Fruit fly (Drosophila melanogaster) whole organism, prepupa: ENCODE results near the gene Gcn2.
A peak's percentile ranks its signal among the peaks of the same experiment; 100 is the strongest.

ENCODE experiments used
- Blimp-1 ChIP-seq: fragments of 200-800 bp; sonication (Bioruptor generic); optimal IDR thresholded peaks from 3 replicates; lab custom pipeline; 2017; ENCODE audit warnings: missing biosample characterization, missing genetic modification characterization, mild to moderate bottlenecking, moderate library complexity, missing genetic modification reagents
- CG11762 ChIP-seq: fragments of 200-800 bp; sonication (Bioruptor generic); optimal IDR thresholded peaks from 3 replicates; lab custom pipeline; 2016; ENCODE audit warnings: missing biosample characterization, missing genetic modification characterization; ENCODE audit not compliant: insufficient read depth
- CG15336 ChIP-seq: fragments of 200-800 bp; sonication (Bioruptor generic); IDR thresholded peaks from 2 replicates; pipeline ENCODE4 v1.3.6; 2022; ENCODE audit warnings: missing biosample characterization, missing genetic modification characterization
- CG1621 ChIP-seq: fragments of 200-800 bp; sonication (Bioruptor generic); optimal IDR thresholded peaks from 3 replicates; lab custom pipeline; 2018; ENCODE audit warnings: missing biosample characterization, mild to moderate bottlenecking, missing genetic modification characterization
- CG3032 ChIP-seq: fragments of 200-800 bp; optimal IDR thresholded peaks from 2 replicates; lab custom pipeline; 2019; ENCODE audit warnings: missing biosample characterization, mild to moderate bottlenecking, missing genetic modification characterization, moderate library complexity
- CG32006 ChIP-seq: fragments of 200-800 bp; sonication (Bioruptor generic); optimal IDR thresholded peaks from 3 replicates; lab custom pipeline; 2017; ENCODE audit warnings: missing biosample characterization, mild to moderate bottlenecking, missing genetic modification characterization
- CG34406 ChIP-seq: fragments of 200-800 bp; sonication (Bioruptor generic); optimal IDR thresholded peaks from 3 replicates; lab custom pipeline; 2016; ENCODE audit warnings: missing biosample characterization, missing genetic modification characterization
- CG3919 ChIP-seq: fragments of 200-800 bp; sonication (Bioruptor generic); optimal IDR thresholded peaks from 3 replicates; lab custom pipeline; 2016; ENCODE audit warnings: missing biosample characterization, missing genetic modification characterization
- CG4318 ChIP-seq: fragments of 200-800 bp; sonication (Bioruptor generic); optimal IDR thresholded peaks from 3 replicates; lab custom pipeline; 2017; ENCODE audit warnings: missing biosample characterization, mild to moderate bottlenecking, missing genetic modification characterization
- CG6163 ChIP-seq: fragments of 200-800 bp; sonication (Bioruptor generic); IDR thresholded peaks from 3 replicates; pipeline ENCODE4 v1.3.6; 2022; ENCODE audit warnings: missing biosample characterization, missing genetic modification characterization
- CG6792 ChIP-seq: fragments of 200-800 bp; sonication (Bioruptor generic); optimal IDR thresholded peaks from 3 replicates; lab custom pipeline; 2016; ENCODE audit warnings: missing biosample characterization, missing genetic modification characterization
- CG8119 ChIP-seq: fragments of 200-800 bp; sonication (Bioruptor generic); IDR thresholded peaks from 3 replicates; pipeline ENCODE4 v1.3.6; 2022; ENCODE audit warnings: missing biosample characterization, missing genetic modification characterization
- CG8632 ChIP-seq: fragments of 200-800 bp; sonication (Bioruptor generic); optimal IDR thresholded peaks from 3 replicates; lab custom pipeline; 2016; ENCODE audit warnings: missing biosample characterization, missing genetic modification characterization
- Eip75B ChIP-seq: fragments of 200-800 bp; sonication (Bioruptor generic); optimal IDR thresholded peaks from 3 replicates; lab custom pipeline; 2016; ENCODE audit warnings: missing biosample characterization, missing genetic modification characterization
- Eip78C ChIP-seq: fragments of 200-800 bp; sonication (Bioruptor generic); peaks from one replicate; lab custom pipeline; 2016; ENCODE audit warnings: missing biosample characterization, missing genetic modification characterization
- Eip93F ChIP-seq: fragments of 200-800 bp; sonication (Bioruptor generic); optimal IDR thresholded peaks from 2 replicates; lab custom pipeline; 2016; ENCODE audit warnings: missing biosample characterization, mild to moderate bottlenecking, missing genetic modification characterization
- Ets21C ChIP-seq: fragments of 200-800 bp; sonication (Bioruptor generic); optimal IDR thresholded peaks from 3 replicates; lab custom pipeline; 2016; ENCODE audit warnings: missing biosample characterization, missing genetic modification characterization
- Ets96B ChIP-seq: fragments of 200-800 bp; optimal IDR thresholded peaks from 2 replicates; lab custom pipeline; 2019; ENCODE audit warnings: missing biosample characterization, mild to moderate bottlenecking, missing genetic modification characterization, moderate library complexity
- Gug ChIP-seq: fragments of 200-800 bp; sonication (Bioruptor generic); IDR thresholded peaks from 2 replicates; pipeline ENCODE4 v1.3.6; 2022; ENCODE audit warnings: missing biosample characterization, missing genetic modification characterization
- Hr38 ChIP-seq: sonication (Bioruptor generic); optimal IDR thresholded peaks from 2 replicates; lab custom pipeline; 2016; ENCODE audit warnings: missing biosample characterization, missing genetic modification characterization
- Hr39 ChIP-seq: fragments of 200-800 bp; sonication (Bioruptor generic); optimal IDR thresholded peaks from 2 replicates; lab custom pipeline; 2016; ENCODE audit warnings: missing biosample characterization, missing genetic modification characterization
- Hr4 ChIP-seq: fragments of 200-800 bp; sonication (Bioruptor generic); optimal IDR thresholded peaks from 3 replicates; lab custom pipeline; 2016; ENCODE audit warnings: missing biosample characterization, missing genetic modification characterization
- Met ChIP-seq: fragments of 200-800 bp; sonication (Bioruptor generic); optimal IDR thresholded peaks from 3 replicates; lab custom pipeline; 2016; ENCODE audit warnings: missing biosample characterization, missing genetic modification characterization
- OdsH ChIP-seq: fragments of 200-800 bp; sonication (Bioruptor generic); optimal IDR thresholded peaks from 3 replicates; lab custom pipeline; 2016; ENCODE audit warnings: missing biosample characterization, missing genetic modification characterization
- Smox ChIP-seq: fragments of 200-800 bp; sonication (Bioruptor generic); optimal IDR thresholded peaks from 3 replicates; lab custom pipeline; 2016; ENCODE audit warnings: missing biosample characterization, missing genetic modification characterization
- Sox102F ChIP-seq: fragments of 200-800 bp; sonication (Bioruptor generic); optimal IDR thresholded peaks from 2 replicates; lab custom pipeline; 2016; ENCODE audit warnings: missing biosample characterization, mild to moderate bottlenecking, missing genetic modification characterization
- Sox14 ChIP-seq: fragments of 200-800 bp; sonication (Bioruptor generic); optimal IDR thresholded peaks from 3 replicates; lab custom pipeline; 2016; ENCODE audit warnings: missing biosample characterization, missing genetic modification characterization
- Sox15 ChIP-seq: fragments of 200-800 bp; sonication (Bioruptor generic); optimal IDR thresholded peaks from 3 replicates; lab custom pipeline; 2016; ENCODE audit warnings: missing biosample characterization, missing genetic modification characterization
- achi ChIP-seq: fragments of 200-800 bp; sonication (Bioruptor generic); optimal IDR thresholded peaks from 3 replicates; lab custom pipeline; 2016; ENCODE audit warnings: missing biosample characterization, missing genetic modification characterization
- cyc ChIP-seq: fragments of 200-800 bp; sonication (Bioruptor generic); optimal IDR thresholded peaks from 3 replicates; lab custom pipeline; 2016; ENCODE audit warnings: missing biosample characterization, missing genetic modification characterization
- dac ChIP-seq: fragments of 200-800 bp; sonication (Bioruptor generic); optimal IDR thresholded peaks from 2 replicates; lab custom pipeline; 2017; ENCODE audit warnings: missing biosample characterization, mild to moderate bottlenecking, missing genetic modification characterization
- dsx ChIP-seq: fragments of 200-800 bp; optimal IDR thresholded peaks from 3 replicates; lab custom pipeline; 2019; ENCODE audit warnings: missing biosample characterization, mild to moderate bottlenecking, missing genetic modification characterization, moderate library complexity; ENCODE audit not compliant: poor library complexity, severe bottlenecking
- eg ChIP-seq: fragments of 200-800 bp; sonication (Bioruptor generic); IDR thresholded peaks from 3 replicates; pipeline ENCODE4 v1.3.6; 2022; ENCODE audit warnings: missing biosample characterization, missing genetic modification characterization
- esn ChIP-seq: fragments of 200-800 bp; sonication (Bioruptor generic); optimal IDR thresholded peaks from 2 replicates; lab custom pipeline; 2016; ENCODE audit warnings: missing biosample characterization, mild to moderate bottlenecking, missing genetic modification characterization, moderate library complexity
- fd59A ChIP-seq: fragments of 200-800 bp; sonication (Bioruptor generic); optimal IDR thresholded peaks from 2 replicates; lab custom pipeline; 2017; ENCODE audit warnings: missing biosample characterization, mild to moderate bottlenecking, missing genetic modification characterization, missing genetic modification reagents
- fd85E ChIP-seq: fragments of 200-800 bp; sonication (Bioruptor generic); optimal IDR thresholded peaks from 3 replicates; lab custom pipeline; 2016; ENCODE audit warnings: missing biosample characterization, missing genetic modification characterization
- fkh ChIP-seq: fragments of 200-800 bp; sonication (Bioruptor generic); optimal IDR thresholded peaks from 3 replicates; lab custom pipeline; 2017; ENCODE audit warnings: missing biosample characterization, mild to moderate bottlenecking, missing genetic modification characterization, moderate library complexity
- lz ChIP-seq: fragments of 200-800 bp; sonication (Bioruptor generic); optimal IDR thresholded peaks from 3 replicates; lab custom pipeline; 2016; ENCODE audit warnings: missing biosample characterization, missing genetic modification characterization
- net ChIP-seq: fragments of 200-800 bp; sonication (Bioruptor generic); optimal IDR thresholded peaks from 3 replicates; lab custom pipeline; 2016; ENCODE audit warnings: missing biosample characterization, missing genetic modification characterization
- salr ChIP-seq, 2 experiments: fragments of 200-800 bp; sonication (Bioruptor generic); optimal IDR thresholded peaks; 3 replicates each; lab custom pipeline; 2016 to 2018; ENCODE audit warnings: missing biosample characterization in 2 of 2, missing genetic modification characterization in 2 of 2, mild to moderate bottlenecking in 1 of 2
- spab ChIP-seq: fragments of 200-800 bp; sonication (Bioruptor generic); optimal IDR thresholded peaks from 2 replicates; lab custom pipeline; 2017; ENCODE audit warnings: missing biosample characterization, mild to moderate bottlenecking, missing genetic modification characterization, missing genetic modification reagents
- ss ChIP-seq, 2 experiments: fragments of 200-800 bp; sonication (Bioruptor generic); optimal IDR thresholded peaks; 2 replicates in 1 of 2; 3 replicates in 1 of 2; lab custom pipeline; 2017 to 2018; ENCODE audit warnings: mild to moderate bottlenecking in 2 of 2, missing biosample characterization in 2 of 2, missing genetic modification characterization in 2 of 2, moderate library complexity in 1 of 2
- svp ChIP-seq: fragments of 200-800 bp; sonication (Bioruptor generic); peaks from one replicate; lab custom pipeline; 2016; ENCODE audit warnings: missing biosample characterization, missing genetic modification characterization
- topi ChIP-seq: fragments of 200-800 bp; sonication (Bioruptor generic); optimal IDR thresholded peaks from 3 replicates; lab custom pipeline; 2016; ENCODE audit warnings: missing biosample characterization, missing genetic modification characterization
- vri ChIP-seq: fragments of 200-800 bp; sonication (Bioruptor generic); optimal IDR thresholded peaks from 3 replicates; lab custom pipeline; 2016; ENCODE audit warnings: missing biosample characterization, mild to moderate bottlenecking, missing genetic modification characterization

Gcn2 gene

dm6 chr3R:31424427-31424826 is 29.0 kb downstream of the Gcn2 start (continued):
- TF ChIP-seq CG6163 (GFP tag; lab: Robert Waterston, UW) = peak; percentile 77
- TF ChIP-seq vri = no peak
- peak; percentile 60 for TF ChIP-seq topi (GFP tag; lab: Kevin White, UChicago)
- no peak for TF ChIP-seq dac (GFP tag; lab: Kevin White, UChicago)
- peak; percentile 57 for TF ChIP-seq Hr4 (GFP tag; lab: Kevin White, UChicago)
- TF ChIP-seq CG15336 (GFP tag; lab: Robert Waterston, UW) = peak; percentile 50; the same call in 1 of the 2 replicates
- no peak for TF ChIP-seq fd85E
- TF ChIP-seq fd59A (GFP tag; lab: Kevin White, UChicago) = peak; percentile 7
- TF ChIP-seq lz = peak; percentile 20
- TF ChIP-seq Eip78C (GFP tag; lab: Kevin White, UChicago) = peak; percentile 78
- peak; percentile 47 for TF ChIP-seq Ets96B (tag; lab: Kevin White, UChicago)
- TF ChIP-seq CG32006 (GFP tag; lab: Kevin White, UChicago) = peak; percentile 72
- TF ChIP-seq Sox14 (GFP tag; lab: Kevin White, UChicago) = peak; percentile 62
- peak; percentile 23 for TF ChIP-seq Sox15 (GFP tag; lab: Kevin White, UChicago)

DNA sequence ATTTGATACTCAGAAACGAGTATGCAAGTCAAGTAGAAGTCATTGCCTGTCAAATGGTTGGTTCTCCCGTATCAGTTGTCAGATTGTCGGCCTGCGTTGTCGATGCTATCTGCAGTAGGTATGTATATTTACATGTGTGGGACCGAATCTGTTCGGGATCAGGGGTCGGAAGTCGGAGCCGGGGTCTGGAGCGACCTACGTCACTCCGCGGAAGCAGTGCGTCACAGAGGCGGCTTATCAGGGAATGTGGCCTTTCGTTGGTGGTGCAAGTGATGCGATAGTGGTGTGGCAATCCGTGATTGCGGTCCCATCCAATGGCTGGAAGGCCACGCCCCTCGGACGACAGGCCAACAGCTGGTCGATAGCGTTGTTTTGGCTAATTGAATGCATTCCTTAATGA is 40.2 kb downstream of the Gcn2 start:
- TF ChIP-seq achi (GFP tag; lab: Kevin White, UChicago) = no peak
- no peak for TF ChIP-seq Ets96B (tag; lab: Kevin White, UChicago)
- TF ChIP-seq fd59A (GFP tag; lab: Kevin White, UChicago) = no peak
- TF ChIP-seq CG6163 (GFP tag; lab: Robert Waterston, UW) = 0 out of 3 replicates have a peak, but pooled peaks have one; percentile 20
- no peak for TF ChIP-seq Sox14 (GFP tag; lab: Kevin White, UChicago)
- no peak for TF ChIP-seq CG15336 (GFP tag; lab: Robert Waterston, UW)
- TF ChIP-seq dac (GFP tag; lab: Kevin White, UChicago) = no peak
- TF ChIP-seq svp = peak; percentile 99
- no peak for TF ChIP-seq CG3919 (GFP tag; lab: Kevin White, UChicago)
- TF ChIP-seq, all 60 proteins: peak for 2

DNA sequence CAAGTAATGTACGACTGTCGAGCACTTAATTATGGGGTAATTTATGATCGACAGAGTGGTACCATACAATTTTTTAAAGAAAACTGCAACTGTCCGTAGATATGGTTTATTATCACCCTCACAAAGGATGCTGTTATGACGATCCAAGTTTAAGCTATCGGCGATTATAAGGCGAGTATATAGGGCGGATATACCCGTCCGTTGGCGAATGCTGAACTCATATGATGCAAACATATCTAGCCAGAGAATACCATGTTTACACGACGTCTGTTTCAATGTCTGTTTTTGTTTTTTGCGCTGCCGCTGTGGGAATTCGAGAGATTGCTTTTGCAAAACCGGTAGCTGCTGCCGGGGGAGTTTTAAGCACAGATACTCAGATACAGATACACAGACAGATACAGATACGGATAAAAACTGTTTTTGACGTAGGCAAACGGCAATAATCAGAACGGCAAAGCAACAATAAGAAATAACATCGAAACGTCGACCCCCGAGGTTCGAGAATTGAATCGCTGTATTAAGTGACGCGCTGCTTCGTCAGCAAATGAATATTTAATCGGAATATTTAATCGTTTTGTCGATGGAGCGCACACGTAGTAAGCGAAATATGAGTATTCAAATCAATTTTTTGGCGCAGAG is 42.1 kb downstream of the Gcn2 start:
- TF ChIP-seq Smox (GFP tag; lab: Kevin White, UChicago) (no peak), CG8632 (peak; percentile 2), Ets21C (no peak), net (no peak), CG6163 (GFP tag; lab: Robert Waterston, UW) (0 out of 3 replicates have a peak, but pooled peaks have one; percentile 14), ss (GFP tag; optimal IDR thresholded peaks at IDR 0.05; lab: Kevin White, UChicago) (no peak), CG3032 (tag; lab: Kevin White, UChicago) (no peak), Eip93F (no peak), cyc (GFP tag; lab: Kevin White, UChicago) (no peak), spab (GFP tag; lab: Kevin White, UChicago) (no peak), CG34406 (GFP tag; lab: Kevin White, UChicago) (no peak), CG1621 (tag; lab: Kevin White, UChicago) (no peak), CG8119 (GFP tag; lab: Robert Waterston, UW) (peak; percentile 30; the same call in 1 of the 3 replicates), OdsH (GFP tag; lab: Kevin White, UChicago) (peak; percentile 34), CG11762 (no peak), Met (no peak), dac (GFP tag; lab: Kevin White, UChicago) (no peak), dsx (GFP tag; lab: Kevin White, UChicago) (no peak), eg (GFP tag; lab: Robert Waterston, UW) (no peak), fd85E (no peak), esn (no peak), CG32006 (GFP tag; lab: Kevin White, UChicago) (peak; percentile 33), fkh (GFP tag; lab: Kevin White, UChicago) (no peak), salr (GFP tag; optimal IDR thresholded peaks at IDR 0.05; lab: Kevin White, UChicago) (no peak), Eip75B (no peak), CG6792 (GFP tag; lab: Kevin White, UChicago) (no peak), Sox102F (no peak), Hr39 (GFP tag; lab: Kevin White, UChicago) (no peak), Hr38 (GFP tag; lab: Kevin White, UChicago) (no peak), Gug (GFP tag; lab: Robert Waterston, UW) (no peak), Hr4 (GFP tag; lab: Kevin White, UChicago) (peak; percentile 41), svp (peak; percentile 54), fd59A (GFP tag; lab: Kevin White, UChicago) (no peak), Blimp-1 (GFP tag; lab: Kevin White, UChicago) (no peak), CG4318 (GFP tag; lab: Kevin White, UChicago) (no peak)
